Worm (Caenorhabditis elegans): ENCODE results near the gene gst-11.

DNA sequence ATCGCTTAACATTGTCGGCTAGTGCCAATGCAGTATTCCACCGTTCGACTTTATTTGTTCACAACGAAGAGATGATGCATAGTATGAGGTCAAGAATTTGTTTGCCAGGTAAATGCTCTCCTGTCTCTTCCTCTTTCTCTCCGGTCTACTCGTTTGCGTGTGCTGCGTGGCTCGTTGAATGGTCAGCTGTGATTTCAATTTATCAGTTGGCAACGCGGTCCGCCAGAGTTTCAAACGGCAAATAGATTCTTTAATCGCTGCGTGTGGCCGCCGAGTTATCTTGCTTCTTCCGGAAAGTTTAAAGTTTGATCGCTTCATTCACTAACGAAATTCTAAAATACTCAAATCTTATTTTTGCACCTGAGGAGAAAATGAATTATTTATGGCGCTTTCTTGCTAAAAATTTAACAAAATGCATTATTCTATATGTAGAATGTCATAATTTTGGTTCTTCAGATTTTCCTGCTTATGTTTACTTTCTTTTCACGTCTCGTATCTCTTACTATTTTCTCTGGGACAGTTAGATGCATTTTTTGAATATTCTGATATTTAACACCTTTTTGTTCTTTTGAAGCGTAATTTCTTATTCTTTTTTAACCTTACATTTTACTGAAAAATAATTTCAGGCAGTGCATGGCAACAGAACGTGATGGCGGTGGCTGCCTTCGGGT is 47.1 kb upstream of the gst-11 start, which contains the start of gene tsp-17:
- TF ChIP-seq mep-1 (tag; optimal IDR thresholded peaks at IDR 0.05) (no peak), nhr-11 (tag; optimal IDR thresholded peaks at IDR 0.05) (no peak), egl-27 (tag; optimal IDR thresholded peaks at IDR 0.05) (no peak), efl-3 (GFP tag; optimal IDR thresholded peaks at IDR 0.05) (no peak), hlh-4 (tag; optimal IDR thresholded peaks at IDR 0.05) (no peak), tbx-2 (tag; optimal IDR thresholded peaks at IDR 0.05) (no peak)
